Worm (Caenorhabditis elegans): ENCODE data around the gene R05G6.9.

- TF ChIP-seq dve-1 (tag; optimal IDR thresholded peaks at IDR 0.05; ENCODE audit: insufficient read depth) (no peak), hlh-30 (tag; optimal IDR thresholded peaks at IDR 0.05; ENCODE audit: insufficient read depth) (no peak), ceh-32 (tag; optimal IDR thresholded peaks at IDR 0.05; ENCODE audit: poor library complexity) (no peak), ztf-7 (tag; optimal IDR thresholded peaks at IDR 0.05) (no peak), ceh-82 (tag; optimal IDR thresholded peaks at IDR 0.05) (no peak), ces-1 (GFP tag; optimal IDR thresholded peaks at IDR 0.05) (no peak)
Measured at ce11 chrIV:7473159-7473649, 42.9 kb downstream of the R05G6.9 start, which contains the start of the genes plk-3 and F55G1.6.

All from whole organism, L4 larva.